Worm (Caenorhabditis elegans): ENCODE measurements around the gene bcas-2.

ce11 chrIII:6245728-6246127, at the start of gene bcas-2:
- TF ChIP-seq ztf-23 (GFP tag; IDR thresholded peaks at IDR 0.05) (no peak), flt-1 (GFP tag; IDR thresholded peaks at IDR 0.05) (no peak), T22C8.4 (GFP tag; IDR thresholded peaks at IDR 0.05) (no peak), klf-2 (GFP tag; conservative IDR thresholded peaks at IDR 0.05) (no peak), tab-1 (GFP tag; IDR thresholded peaks at IDR 0.05) (no peak), cog-1 (tag; optimal IDR thresholded peaks at IDR 0.05) (no peak)
